Worm (Caenorhabditis elegans): ENCODE data around the gene crp-1.
A peak's percentile ranks its signal among the peaks of the same experiment; 100 is the strongest.

The crp-1 gene

ce11 chrV:10496733-10497132 lies 18.4 kb downstream of the crp-1 start, which contains the start of gene C35A5.4:
Gene C35A5.4, plus strand, starts transcription at chrV:10497033.
- no peak for TF ChIP-seq pha-4 (tag; optimal IDR thresholded peaks at IDR 0.05)

ce11 chrV:10501295-10501694 lies 22.9 kb downstream of the crp-1 start, which contains the start of gene C35A5.3:
Gene C35A5.3, minus strand, starts transcription at chrV:10501395.
- TF ChIP-seq fkh-10 (GFP tag; optimal IDR thresholded peaks at IDR 0.05) (no peak), eor-1 (tag; optimal IDR thresholded peaks at IDR 0.05) (no peak), jun-1 (tag; optimal IDR thresholded peaks at IDR 0.05) (no peak), ceh-9 (tag; optimal IDR thresholded peaks at IDR 0.05) (no peak)

- TF ChIP-seq sea-2 (GFP tag; optimal IDR thresholded peaks at IDR 0.05) = no peak
- TF ChIP-seq nhr-76 (tag; optimal IDR thresholded peaks at IDR 0.05) = no peak
- peak; percentile 45 for TF ChIP-seq nhr-23 (tag; optimal IDR thresholded peaks at IDR 0.05)
- TF ChIP-seq ZK546.5 (tag; optimal IDR thresholded peaks at IDR 0.05) = no peak
- TF ChIP-seq fkh-2 (tag; optimal IDR thresholded peaks at IDR 0.05) = no peak
- no peak for TF ChIP-seq ztf-11 (tag; optimal IDR thresholded peaks at IDR 0.05)
- no peak for TF ChIP-seq nhr-28 (tag; optimal IDR thresholded peaks at IDR 0.05)
- TF ChIP-seq mdl-1 (tag; optimal IDR thresholded peaks at IDR 0.05) = no peak
These were observed 24.6 kb downstream of the crp-1 start, which contains the start of gene C35A5.11 for ce11 chrV:10503011-10503410. Gene C35A5.11, minus strand, starts transcription at chrV:10503111.

ce11 chrV:10503893-10504292 lies 25.5 kb downstream of the crp-1 start, which contains the start of gene C35A5.10:
Gene C35A5.10, plus strand, starts transcription at chrV:10504193.
- no peak for TF ChIP-seq ceh-82 (tag; optimal IDR thresholded peaks at IDR 0.05)
- TF ChIP-seq nhr-12 (tag; optimal IDR thresholded peaks at IDR 0.05) = no peak
- no peak for TF ChIP-seq mdl-1 (tag; optimal IDR thresholded peaks at IDR 0.05)
- TF ChIP-seq fkh-2 (tag; optimal IDR thresholded peaks at IDR 0.05) = no peak
- no peak for TF ChIP-seq pha-4 (tag; optimal IDR thresholded peaks at IDR 0.05)
- TF ChIP-seq tbx-2 (tag; optimal IDR thresholded peaks at IDR 0.05) = no peak
- no peak for TF ChIP-seq nhr-25 (tag; optimal IDR thresholded peaks at IDR 0.05)
- TF ChIP-seq nhr-77 (tag; optimal IDR thresholded peaks at IDR 0.05) = no peak

ce11 chrV:10505553-10505952 lies 27.2 kb downstream of the crp-1 start, which contains the start of gene C35A5.5:
Gene C35A5.5, plus strand, starts transcription at chrV:10505853.
- no peak for TF ChIP-seq ztf-11 (tag; optimal IDR thresholded peaks at IDR 0.05)
- no peak for TF ChIP-seq aly-2 (tag; optimal IDR thresholded peaks at IDR 0.05)
- TF ChIP-seq ceh-82 (tag; optimal IDR thresholded peaks at IDR 0.05) = no peak
- TF ChIP-seq egl-27 (tag; optimal IDR thresholded peaks at IDR 0.05) = no peak
- no peak for TF ChIP-seq unc-62 (GFP tag; optimal IDR thresholded peaks at IDR 0.05)
- no peak for TF ChIP-seq lin-39 (tag; optimal IDR thresholded peaks at IDR 0.05)
- TF ChIP-seq eor-1 (tag; optimal IDR thresholded peaks at IDR 0.05) = no peak
- no peak for TF ChIP-seq zag-1 (tag; optimal IDR thresholded peaks at IDR 0.05)
- no peak for TF ChIP-seq unc-39 (tag; optimal IDR thresholded peaks at IDR 0.05)
- no peak for TF ChIP-seq hmg-11 (tag; optimal IDR thresholded peaks at IDR 0.05)

- TF ChIP-seq fkh-2 (tag; optimal IDR thresholded peaks at IDR 0.05) (no peak), eor-1 (tag; optimal IDR thresholded peaks at IDR 0.05) (no peak), pha-4 (tag; optimal IDR thresholded peaks at IDR 0.05) (no peak), nhr-76 (tag; optimal IDR thresholded peaks at IDR 0.05) (no peak), egl-27 (tag; optimal IDR thresholded peaks at IDR 0.05) (no peak), elt-2 (tag; optimal IDR thresholded peaks at IDR 0.05) (no peak), egl-5 (tag; optimal IDR thresholded peaks at IDR 0.05) (no peak), tbx-2 (tag; optimal IDR thresholded peaks at IDR 0.05) (no peak), ztf-11 (tag; optimal IDR thresholded peaks at IDR 0.05) (no peak), lin-39 (tag; optimal IDR thresholded peaks at IDR 0.05) (no peak), elt-3 (tag; optimal IDR thresholded peaks at IDR 0.05) (no peak), elt-1 (tag; optimal IDR thresholded peaks at IDR 0.05) (no peak), R02D3.7 (tag; optimal IDR thresholded peaks at IDR 0.05) (no peak), fos-1 (tag; optimal IDR thresholded peaks at IDR 0.05) (no peak), nhr-28 (tag; optimal IDR thresholded peaks at IDR 0.05) (no peak)
These were observed 30.5 kb downstream of the crp-1 start, which contains the start of gene C35A5.6 for ce11 chrV:10508855-10509254. Gene C35A5.6, plus strand, starts transcription at chrV:10509137.

All from whole organism, L3 larva.